Worm (Caenorhabditis elegans) whole organism, L2 larva: ENCODE results near the gene hpo-34.

ENCODE experiments used
- C34F6.9 ChIP-seq: fragments of 150-350 bp; optimal IDR thresholded peaks from 2 replicates; lab custom pipeline; 2014; ENCODE audit warnings: missing biosample characterization, missing genetic modification characterization
- F13H6.1 ChIP-seq: sonication (generic microtip); optimal IDR thresholded peaks from 2 replicates; lab custom pipeline; 2016; ENCODE audit warnings: missing genetic modification characterization, missing compliant biosample characterization
- ZK546.5 ChIP-seq: sonication (generic microtip); optimal IDR thresholded peaks from 2 replicates; lab custom pipeline; 2017; ENCODE audit warnings: missing biosample characterization, missing genetic modification characterization
- alr-1 ChIP-seq: fragments of 150-350 bp; optimal IDR thresholded peaks from 2 replicates; lab custom pipeline; 2014; ENCODE audit warnings: missing biosample characterization, missing genetic modification characterization
- aly-2 ChIP-seq: fragments of 150-350 bp; optimal IDR thresholded peaks from 2 replicates; lab custom pipeline; 2014; ENCODE audit warnings: missing biosample characterization, missing genetic modification characterization
- ama-1 ChIP-seq: fragments of 150-350 bp; optimal IDR thresholded peaks from 2 replicates; lab custom pipeline; 2018; ENCODE audit warnings: inconsistent platforms
- blmp-1 ChIP-seq: sonication (generic microtip); optimal IDR thresholded peaks from 2 replicates; lab custom pipeline; 2017; ENCODE audit warnings: missing genetic modification characterization, mild to moderate bottlenecking, missing compliant biosample characterization, antibody characterized with exemption, moderate library complexity; ENCODE audit not compliant: insufficient read depth
- ceh-82 ChIP-seq: fragments of 150-350 bp; optimal IDR thresholded peaks from 2 replicates; lab custom pipeline; 2014; ENCODE audit warnings: missing biosample characterization, missing genetic modification characterization
- dmd-4 ChIP-seq: sonication (generic microtip); optimal IDR thresholded peaks from 2 replicates; lab custom pipeline; 2017; ENCODE audit warnings: missing biosample characterization, missing genetic modification characterization
- egl-27 ChIP-seq: sonication (generic microtip); optimal IDR thresholded peaks from 3 replicates; lab custom pipeline; 2017; ENCODE audit warnings: missing biosample characterization, missing genetic modification reagents, missing genetic modification characterization
- elt-1 ChIP-seq: fragments of 150-350 bp; optimal IDR thresholded peaks from 2 replicates; lab custom pipeline; 2014; ENCODE audit warnings: missing biosample characterization, missing genetic modification characterization
- fos-1 ChIP-seq: fragments of 150-350 bp; optimal IDR thresholded peaks from 2 replicates; lab custom pipeline; 2014; ENCODE audit warnings: missing biosample characterization, missing genetic modification characterization
- gmeb-1 ChIP-seq: fragments of 150-350 bp; optimal IDR thresholded peaks from 2 replicates; lab custom pipeline; 2014; ENCODE audit warnings: missing biosample characterization, missing genetic modification characterization
- lin-13 ChIP-seq: fragments of 150-350 bp; optimal IDR thresholded peaks from 2 replicates; lab custom pipeline; 2014; ENCODE audit warnings: missing biosample characterization, missing genetic modification reagents, missing genetic modification characterization
- lin-39 ChIP-seq: fragments of 150-350 bp; optimal IDR thresholded peaks from 2 replicates; lab custom pipeline; 2014; ENCODE audit warnings: missing biosample characterization, missing genetic modification reagents, missing genetic modification characterization
- lsy-2 ChIP-seq, 2 experiments: fragments of 150-350 bp in 1 of 2; sonication (generic microtip) in 1 of 2; optimal IDR thresholded peaks; 2 replicates each; lab custom pipeline; 2014 to 2017; ENCODE audit warnings: missing biosample characterization in 2 of 2, missing genetic modification characterization in 2 of 2
- mab-5 ChIP-seq: fragments of 150-350 bp; optimal IDR thresholded peaks from 2 replicates; lab custom pipeline; 2014; ENCODE audit warnings: missing biosample characterization, missing genetic modification characterization
- mbf-1 ChIP-seq: sonication (generic microtip); optimal IDR thresholded peaks from 2 replicates; lab custom pipeline; 2017; ENCODE audit warnings: missing biosample characterization, missing genetic modification characterization
- mdl-1 ChIP-seq, 2 experiments: fragments of 150-350 bp in 1 of 2; sonication (generic microtip) in 1 of 2; optimal IDR thresholded peaks; 2 replicates each; lab custom pipeline; 2017; ENCODE audit warnings: missing biosample characterization in 2 of 2, missing genetic modification characterization in 2 of 2
- nhr-10 ChIP-seq: sonication (generic microtip); optimal IDR thresholded peaks from 2 replicates; lab custom pipeline; 2017; ENCODE audit warnings: missing biosample characterization, missing genetic modification characterization
- nhr-12 ChIP-seq: fragments of 150-350 bp; optimal IDR thresholded peaks from 2 replicates; lab custom pipeline; 2014; ENCODE audit warnings: missing biosample characterization, missing genetic modification characterization
- nhr-129 ChIP-seq: fragments of 150-350 bp; optimal IDR thresholded peaks from 2 replicates; lab custom pipeline; 2014; ENCODE audit warnings: missing biosample characterization, missing genetic modification characterization
- nhr-21 ChIP-seq: fragments of 150-350 bp; optimal IDR thresholded peaks from 2 replicates; lab custom pipeline; 2014; ENCODE audit warnings: missing biosample characterization, missing genetic modification characterization
- nhr-23 ChIP-seq: fragments of 150-350 bp; optimal IDR thresholded peaks from 2 replicates; lab custom pipeline; 2014; ENCODE audit warnings: missing biosample characterization, missing genetic modification reagents, missing genetic modification characterization
- nhr-237 ChIP-seq: fragments of 150-350 bp; optimal IDR thresholded peaks from 2 replicates; lab custom pipeline; 2014; ENCODE audit warnings: missing biosample characterization, missing genetic modification characterization
- nhr-25 ChIP-seq: fragments of 150-350 bp; sonication (generic microtip); optimal IDR thresholded peaks from 3 replicates; lab custom pipeline; 2014; ENCODE audit warnings: missing biosample characterization, missing genetic modification characterization
- nhr-6 ChIP-seq: fragments of 150-350 bp; optimal IDR thresholded peaks from 2 replicates; lab custom pipeline; 2014; ENCODE audit warnings: missing biosample characterization, missing genetic modification characterization
- nhr-77 ChIP-seq: fragments of 150-350 bp; optimal IDR thresholded peaks from 2 replicates; lab custom pipeline; 2014; ENCODE audit warnings: missing biosample characterization, missing genetic modification characterization
- sem-4 ChIP-seq: fragments of 150-350 bp; optimal IDR thresholded peaks from 2 replicates; lab custom pipeline; 2014; ENCODE audit warnings: missing biosample characterization, missing genetic modification reagents, missing genetic modification characterization
- skn-1 ChIP-seq: sonication (generic microtip); optimal IDR thresholded peaks from 2 replicates; lab custom pipeline; 2017; ENCODE audit warnings: missing biosample characterization, missing genetic modification characterization
- sma-3 ChIP-seq: sonication (generic microtip); optimal IDR thresholded peaks from 2 replicates; lab custom pipeline; 2016; ENCODE audit warnings: missing genetic modification reagents, missing genetic modification characterization, missing compliant biosample characterization
- sma-9 ChIP-seq, 2 experiments: fragments of 150-350 bp in 1 of 2; sonication (generic microtip) in 1 of 2; optimal IDR thresholded peaks; 2 replicates each; lab custom pipeline; 2014 to 2016; ENCODE audit warnings: missing genetic modification characterization in 2 of 2, mild to moderate bottlenecking in 1 of 2, missing biosample characterization in 1 of 2, missing compliant biosample characterization in 1 of 2, missing genetic modification reagents in 1 of 2, moderate library complexity in 1 of 2
- unc-55 ChIP-seq: fragments of 150-350 bp; sonication (generic microtip); optimal IDR thresholded peaks from 3 replicates; lab custom pipeline; 2014; ENCODE audit warnings: missing biosample characterization, missing genetic modification reagents, missing genetic modification characterization
- unc-62 ChIP-seq: fragments of 150-350 bp; optimal IDR thresholded peaks from 2 replicates; lab custom pipeline; 2014; ENCODE audit warnings: missing biosample characterization, missing genetic modification reagents, missing genetic modification characterization
- ztf-1 ChIP-seq: fragments of 200-800 bp; sonication (Bioruptor generic); conservative IDR thresholded peaks from 2 replicates; pipeline ENCODE4 v1.3.6; 2022; ENCODE audit warnings: missing genetic modification characterization, missing compliant biosample characterization
- ztf-4 ChIP-seq: fragments of 150-350 bp; optimal IDR thresholded peaks from 2 replicates; lab custom pipeline; 2014; ENCODE audit warnings: missing biosample characterization, missing genetic modification characterization

Gene hpo-34

DNA sequence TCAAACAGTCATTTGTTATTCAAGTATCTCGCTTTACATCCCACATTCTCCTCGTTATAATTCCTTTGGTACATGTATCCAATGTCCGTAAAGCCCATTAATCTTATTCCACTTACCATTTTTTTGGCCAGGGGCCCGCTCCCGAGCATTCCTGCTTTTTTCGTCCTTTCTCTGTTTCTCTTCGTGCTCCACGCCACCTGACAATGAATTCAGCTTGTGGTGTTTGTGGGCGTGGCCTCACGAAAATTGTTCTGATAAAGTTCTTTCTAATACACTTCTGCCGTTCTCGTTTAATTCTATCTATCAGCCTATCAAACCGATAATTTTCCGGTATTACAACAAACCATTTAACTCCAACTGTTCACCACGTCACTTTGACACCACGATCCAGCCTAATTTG is 38.8 kb downstream of the hpo-34 start:
- no peak for TF ChIP-seq lin-39 (tag; lab: Kevin White, UChicago)
- TF ChIP-seq alr-1 (tag; lab: Kevin White, UChicago) = no peak
- no peak for TF ChIP-seq nhr-23 (tag; lab: Kevin White, UChicago)
- no peak for TF ChIP-seq unc-62 (GFP tag; lab: Kevin White, UChicago)
- no peak for TF ChIP-seq lin-13
- no peak for TF ChIP-seq nhr-237 (tag; lab: Kevin White, UChicago)
- no peak for TF ChIP-seq sem-4 (tag; lab: Kevin White, UChicago)
- no peak for TF ChIP-seq nhr-25 (tag; lab: Kevin White, UChicago)
- TF ChIP-seq mab-5 (tag; lab: Kevin White, UChicago) = no peak
- no peak for TF ChIP-seq unc-55 (GFP tag; lab: Kevin White, UChicago)
- no peak for TF ChIP-seq blmp-1 (tag; lab: Kevin White, UChicago)
- TF ChIP-seq sma-3 (GFP tag; lab: Kevin White, UChicago) = no peak
- no peak for TF ChIP-seq F13H6.1 (tag; lab: Kevin White, UChicago)
- TF ChIP-seq skn-1 (tag; lab: Kevin White, UChicago) = no peak
- TF ChIP-seq nhr-129 = no peak
- TF ChIP-seq ceh-82 (tag; lab: Kevin White, UChicago) = no peak
- no peak for TF ChIP-seq ztf-1 (GFP tag; lab: Robert Waterston, UW)
- TF ChIP-seq mbf-1 (tag; lab: Kevin White, UChicago) = no peak
- TF ChIP-seq mdl-1 (tag; optimal IDR thresholded peaks at IDR 0.05; lab: Kevin White, UChicago) = no peak

ce11 chrX:11479321-11479863 is 39.5 kb downstream of the hpo-34 start:
- TF ChIP-seq ztf-1 (GFP tag; lab: Robert Waterston, UW) (no peak), fos-1 (tag; lab: Kevin White, UChicago) (peak; percentile 32), sma-3 (GFP tag; lab: Kevin White, UChicago) (no peak), nhr-25 (tag; lab: Kevin White, UChicago) (peak; percentile 20), ztf-4 (no peak), gmeb-1 (tag; lab: Kevin White, UChicago) (no peak), nhr-12 (no peak), ceh-82 (tag; lab: Kevin White, UChicago) (no peak), nhr-23 (tag; lab: Kevin White, UChicago) (no peak), nhr-77 (tag; lab: Kevin White, UChicago) (no peak), sem-4 (tag; lab: Kevin White, UChicago) (no peak), egl-27 (tag; lab: Kevin White, UChicago) (peak; percentile 19), nhr-6 (tag; lab: Kevin White, UChicago) (no peak), lin-39 (tag; lab: Kevin White, UChicago) (no peak), dmd-4 (tag; lab: Kevin White, UChicago) (no peak), lin-13 (no peak)

DNA sequence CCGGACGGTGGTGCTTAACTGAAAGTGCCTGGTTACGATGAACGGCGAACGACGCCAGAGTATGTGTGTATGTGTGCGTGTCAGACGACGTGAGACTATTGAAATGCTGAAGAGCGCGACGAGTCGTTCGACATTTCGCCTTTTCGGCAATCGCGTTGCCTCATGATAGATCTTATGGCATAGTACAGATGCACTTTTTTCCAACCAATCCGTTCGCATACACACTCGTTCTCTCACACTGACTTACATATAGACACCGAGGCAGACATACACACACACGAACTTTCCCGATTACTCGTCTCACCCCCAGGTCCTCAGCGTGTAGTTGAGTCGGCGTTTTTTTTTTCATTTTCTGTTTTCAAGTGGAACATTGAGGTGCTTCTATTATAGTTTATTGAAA is 40.1 kb downstream of the hpo-34 start:
- TF ChIP-seq lin-39 (tag; lab: Kevin White, UChicago) (no peak), nhr-10 (tag; lab: Kevin White, UChicago) (no peak), nhr-6 (tag; lab: Kevin White, UChicago) (no peak), sma-9 (GFP tag; optimal IDR thresholded peaks at IDR 0.05; lab: Kevin White, UChicago) (peak; percentile 65), sma-9 (tag; optimal IDR thresholded peaks at IDR 0.05; lab: Kevin White, UChicago) (no peak), nhr-25 (tag; lab: Kevin White, UChicago) (peak; percentile 52), lsy-2 (tag; optimal IDR thresholded peaks at IDR 0.05; lab: Kevin White, UChicago) (peak in 1 of 2 experiments; percentile 30), C34F6.9 (tag; lab: Kevin White, UChicago) (peak; percentile 3), elt-1 (no peak), ama-1 (lab: Kevin White, UChicago) (no peak), egl-27 (tag; lab: Kevin White, UChicago) (peak; percentile 34), aly-2 (no peak), dmd-4 (tag; lab: Kevin White, UChicago) (no peak), nhr-77 (tag; lab: Kevin White, UChicago) (no peak), mdl-1 (tag; optimal IDR thresholded peaks at IDR 0.05; lab: Kevin White, UChicago) (peak in 1 of 2 experiments; percentile 34), nhr-237 (tag; lab: Kevin White, UChicago) (no peak), blmp-1 (tag; lab: Kevin White, UChicago) (peak; percentile 42), F13H6.1 (tag; lab: Kevin White, UChicago) (peak; percentile 77), sma-3 (GFP tag; lab: Kevin White, UChicago) (peak; percentile 69), ZK546.5 (no peak), fos-1 (tag; lab: Kevin White, UChicago) (peak; percentile 47), sem-4 (tag; lab: Kevin White, UChicago) (peak; percentile 1), nhr-21 (tag; lab: Kevin White, UChicago) (peak; percentile 71), nhr-12 (no peak)
